Worm (Caenorhabditis elegans): ENCODE data around the gene F38A6.4.

ce11 chrV:20770061-20770460 lies 5.1 kb downstream of the F38A6.4 start, which contains the start of gene elp-1:
- TF ChIP-seq madf-2 (tag; optimal IDR thresholded peaks at IDR 0.05) (no peak), pha-2 (tag; optimal IDR thresholded peaks at IDR 0.05) (no peak), pha-4 (tag; optimal IDR thresholded peaks at IDR 0.05) (no peak), fkh-10 (GFP tag; optimal IDR thresholded peaks at IDR 0.05) (no peak), elt-2 (tag; optimal IDR thresholded peaks at IDR 0.05) (no peak), che-1 (tag; optimal IDR thresholded peaks at IDR 0.05) (no peak), T23F11.4 (GFP tag; optimal IDR thresholded peaks at IDR 0.05) (no peak), sox-4 (tag; optimal IDR thresholded peaks at IDR 0.05) (no peak), ahr-1 (tag; optimal IDR thresholded peaks at IDR 0.05) (no peak), F13H6.1 (tag; optimal IDR thresholded peaks at IDR 0.05) (no peak), ceh-14 (tag; optimal IDR thresholded peaks at IDR 0.05) (no peak), unc-86 (tag; optimal IDR thresholded peaks at IDR 0.05) (no peak)
